Fruit fly (Drosophila melanogaster): ENCODE results near the gene CG11262.
A peak's percentile ranks its signal among the peaks of the same experiment; 100 is the strongest.

CG11262 gene

DNA sequence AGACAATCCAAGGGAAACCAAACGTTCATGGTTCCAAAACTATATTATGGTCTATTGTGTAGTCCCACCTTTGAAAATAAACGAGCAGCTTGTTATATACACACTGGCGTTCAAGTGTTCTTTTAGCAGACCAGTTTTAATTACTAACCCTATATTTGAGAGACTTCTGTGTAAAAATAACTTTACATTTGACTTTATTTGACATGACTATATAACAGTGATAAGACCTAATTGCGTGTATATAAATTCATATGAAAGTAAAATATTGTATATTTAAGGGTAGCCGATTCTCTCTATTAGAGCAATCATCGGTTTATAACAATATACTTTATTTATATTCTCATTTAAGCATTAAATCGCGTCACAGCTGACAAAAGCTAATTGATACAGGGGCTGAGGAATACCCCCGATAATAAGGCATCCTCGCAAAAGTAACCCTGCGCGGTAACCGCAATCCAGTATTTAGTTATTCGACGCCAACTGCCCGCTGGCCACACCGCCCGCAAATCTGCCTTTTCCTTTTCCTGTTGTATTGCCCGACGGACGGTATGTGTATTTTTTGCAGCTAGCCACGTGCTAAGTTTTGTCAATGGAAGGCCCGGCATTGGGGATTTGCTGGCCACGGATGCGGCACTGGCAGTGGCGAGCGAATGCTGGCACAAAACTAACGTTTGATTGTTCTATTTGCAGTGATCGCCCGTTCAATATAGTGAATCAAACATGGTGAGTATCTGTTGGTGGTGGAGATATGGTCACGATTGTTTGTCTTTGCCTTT, 46.5 kb downstream of the CG11262 start, which contains the start of gene RpS4 (continued):
- peak; percentile 74 for TF ChIP-seq CoRest (tag; optimal IDR thresholded peaks at IDR 0.05)
- TF ChIP-seq CG18262 (tag; optimal IDR thresholded peaks at IDR 0.05) = peak; percentile 68
- TF ChIP-seq fru (optimal IDR thresholded peaks at IDR 0.05) = no peak
- peak; percentile 81 for TF ChIP-seq seq (GFP tag; IDR thresholded peaks at IDR 0.05)
- TF ChIP-seq CG17328 (GFP tag; IDR thresholded peaks at IDR 0.05) = peak; percentile 95
- TF ChIP-seq chm (GFP tag; IDR thresholded peaks at IDR 0.05) = peak; percentile 95
- TF ChIP-seq CG12104 (GFP tag; optimal IDR thresholded peaks at IDR 0.05) = peak; percentile 89
- TF ChIP-seq CG16815 (GFP tag; optimal IDR thresholded peaks at IDR 0.05) = peak; percentile 60
- peak; percentile 54 for TF ChIP-seq CG8290 (GFP tag; optimal IDR thresholded peaks at IDR 0.05)
- peak; percentile 92 to 98 for TF ChIP-seq CG8290 (tag; optimal IDR thresholded peaks at IDR 0.05)
- TF ChIP-seq CG10147 (GFP tag; optimal IDR thresholded peaks at IDR 0.05) = peak; percentile 77
- TF ChIP-seq CG4404 (GFP tag; IDR thresholded peaks at IDR 0.05) = peak; percentile 60
- TF ChIP-seq CG11504 (tag; optimal IDR thresholded peaks at IDR 0.05) = peak; percentile 74
- TF ChIP-seq CG17186 (GFP tag; optimal IDR thresholded peaks at IDR 0.05) = peak; percentile 94
- TF ChIP-seq hkb (optimal IDR thresholded peaks at IDR 0.05) = no peak
- TF ChIP-seq hkb (GFP tag; IDR thresholded peaks at IDR 0.05) = peak; percentile 86
- TF ChIP-seq tx (GFP tag; optimal IDR thresholded peaks at IDR 0.05) = peak; percentile 36
- peak; percentile 70 for TF ChIP-seq ind (GFP tag; optimal IDR thresholded peaks at IDR 0.05)
- peak; percentile 67 for TF ChIP-seq al (GFP tag; IDR thresholded peaks at IDR 0.05)
- peak; percentile 83 for TF ChIP-seq ase (GFP tag; IDR thresholded peaks at IDR 0.05)
- TF ChIP-seq bowl (GFP tag; IDR thresholded peaks at IDR 0.05) = peak; percentile 50; the same call in 1 of the 2 replicates
- TF ChIP-seq CG12299 (tag; optimal IDR thresholded peaks at IDR 0.05) = peak; percentile 85
- peak; percentile 11 for TF ChIP-seq abd-A (tag; optimal IDR thresholded peaks at IDR 0.05)
- TF ChIP-seq jumu (GFP tag; optimal IDR thresholded peaks at IDR 0.05) = peak; percentile 57
- TF ChIP-seq CG2678 (tag; optimal IDR thresholded peaks at IDR 0.05) = peak; percentile 78
- TF ChIP-seq CG43689 (GFP tag; IDR thresholded peaks at IDR 0.05) = peak; percentile 72; the same call in 1 of the 2 replicates
- peak; percentile 79 for TF ChIP-seq chn (GFP tag; optimal IDR thresholded peaks at IDR 0.05)
- TF ChIP-seq CG4854 (GFP tag; optimal IDR thresholded peaks at IDR 0.05) = peak; percentile 81
- peak; percentile 84 for TF ChIP-seq CG17359 (tag; optimal IDR thresholded peaks at IDR 0.05)
- peak; percentile 80 for TF ChIP-seq sima (GFP tag; optimal IDR thresholded peaks at IDR 0.05)
- TF ChIP-seq Mad (GFP tag; optimal IDR thresholded peaks at IDR 0.05) = peak; percentile 82
- peak; percentile 99 for TF ChIP-seq CG6765 (GFP tag; optimal IDR thresholded peaks at IDR 0.05)

DNA sequence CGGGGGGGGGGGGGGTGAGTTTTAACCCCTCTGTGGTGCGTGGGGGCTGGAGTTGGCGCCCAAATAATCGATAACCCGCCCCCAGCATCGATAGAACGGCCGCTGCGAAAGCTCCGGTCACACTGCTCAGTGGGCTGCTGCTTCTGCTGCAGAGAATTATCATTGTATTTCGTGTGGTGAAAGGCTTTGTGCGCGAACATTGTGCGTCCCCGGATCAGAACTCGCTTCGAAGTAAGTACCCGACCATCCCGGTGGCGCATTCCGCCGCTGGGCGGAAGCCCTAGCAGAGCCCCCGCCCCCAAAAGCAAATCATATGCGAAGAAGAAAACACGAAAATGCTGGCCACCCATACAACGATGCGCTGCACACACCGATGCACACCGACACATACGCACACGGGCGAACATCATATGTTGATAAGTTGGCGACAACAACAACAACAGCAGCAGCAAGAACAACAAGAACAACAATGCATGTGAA, 49.4 kb downstream of the CG11262 start, which contains the start of gene Syx13:
Gene Syx13 (plus strand): TSS at position 100 of the 480 bp plus-strand sequence.
- TF ChIP-seq CG16815 (GFP tag; optimal IDR thresholded peaks at IDR 0.05) = no peak
- TF ChIP-seq zfh1 (GFP tag; IDR thresholded peaks at IDR 0.05) = 0 out of 3 replicates have a peak, but pooled peaks have one; percentile 12
- TF ChIP-seq CG12659 (GFP tag; optimal IDR thresholded peaks at IDR 0.05) = peak; percentile 84
- TF ChIP-seq Med (GFP tag) = peak; percentile 79
- peak; percentile 11 for TF ChIP-seq CG12391 (tag; optimal IDR thresholded peaks at IDR 0.05)
- TF ChIP-seq Mad (GFP tag; optimal IDR thresholded peaks at IDR 0.05) = peak; percentile 17
- peak; percentile 95 for TF ChIP-seq YL-1 (GFP tag; optimal IDR thresholded peaks at IDR 0.05)
- no peak for TF ChIP-seq nau (GFP tag; optimal IDR thresholded peaks at IDR 0.05)
- no peak for TF ChIP-seq CG6813 (GFP tag; optimal IDR thresholded peaks at IDR 0.05)
- peak; percentile 19 for TF ChIP-seq ftz-f1 (GFP tag; optimal IDR thresholded peaks at IDR 0.05)
- peak; percentile 40; the same call in 1 of the 2 replicates for TF ChIP-seq CG3847 (GFP tag; IDR thresholded peaks at IDR 0.05)
- peak; percentile 94 for TF ChIP-seq Dref (GFP tag; IDR thresholded peaks at IDR 0.05)
- TF ChIP-seq sqz (GFP tag; optimal IDR thresholded peaks at IDR 0.05) = no peak
- peak; percentile 52 for TF ChIP-seq ttk (GFP tag; IDR thresholded peaks at IDR 0.05)
- TF ChIP-seq CG2120 (GFP tag; optimal IDR thresholded peaks at IDR 0.05) = peak; percentile 22
- TF ChIP-seq kni (GFP tag; optimal IDR thresholded peaks at IDR 0.05) = peak; percentile 62
- TF ChIP-seq croc (GFP tag; conservative IDR thresholded peaks at IDR 0.05) = no peak
- TF ChIP-seq HmgZ (tag; optimal IDR thresholded peaks at IDR 0.05) = peak; percentile 69
- TF ChIP-seq MBD-R2 (GFP tag; IDR thresholded peaks at IDR 0.05) = peak; percentile 81
- TF ChIP-seq CG9797 (GFP tag; optimal IDR thresholded peaks at IDR 0.05) = peak; percentile 91
- peak; percentile 39; the same call in 2 of the 3 replicates for TF ChIP-seq Aef1 (GFP tag; IDR thresholded peaks at IDR 0.05)

Measured in whole organism, embryonic.